Worm (Caenorhabditis elegans): ENCODE data around the gene C45B2.6.
A peak's percentile ranks its signal among the peaks of the same experiment; 100 is the strongest.

Gene C45B2.6

DNA sequence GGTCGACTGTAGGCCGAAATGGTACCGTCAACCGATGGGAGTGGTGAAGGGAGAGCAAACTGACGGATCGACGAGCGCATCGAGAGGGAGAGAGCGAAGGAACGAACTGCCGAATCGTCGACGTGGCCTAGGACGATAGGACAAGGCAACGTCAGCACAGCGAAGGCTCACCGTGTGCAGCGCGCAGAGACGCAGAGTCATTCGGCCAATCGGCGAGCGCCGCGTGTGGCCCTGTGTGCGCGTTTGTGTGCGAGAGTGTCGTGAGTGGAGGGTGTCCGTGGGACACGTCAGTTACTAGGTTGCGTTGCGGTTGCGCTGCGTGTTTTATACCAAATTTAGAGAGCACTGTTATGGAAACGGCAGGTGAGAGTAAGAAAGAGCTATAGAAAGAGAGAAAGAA lies 39.3 kb downstream of the C45B2.6 start, which contains the start of gene hsp-3 (continued):
- TF ChIP-seq nhr-11 (tag; optimal IDR thresholded peaks at IDR 0.05) (no peak), zag-1 (tag; optimal IDR thresholded peaks at IDR 0.05) (peak; percentile 80), sma-3 (GFP tag; optimal IDR thresholded peaks at IDR 0.05) (peak; percentile 98), ztf-1 (GFP tag; conservative IDR thresholded peaks at IDR 0.05) (no peak), ztf-11 (tag; optimal IDR thresholded peaks at IDR 0.05) (no peak), sma-9 (GFP tag; optimal IDR thresholded peaks at IDR 0.05) (peak; percentile 97), sma-9 (tag; optimal IDR thresholded peaks at IDR 0.05) (no peak), skn-1 (tag; optimal IDR thresholded peaks at IDR 0.05) (no peak), elt-1 (tag; optimal IDR thresholded peaks at IDR 0.05) (peak; percentile 50), nhr-12 (tag; optimal IDR thresholded peaks at IDR 0.05) (peak; percentile 9), F13H6.1 (tag; optimal IDR thresholded peaks at IDR 0.05) (peak; percentile 96), nhr-21 (tag; optimal IDR thresholded peaks at IDR 0.05) (peak; percentile 96), crh-2 (tag; optimal IDR thresholded peaks at IDR 0.05) (peak; percentile 100), alr-1 (tag; optimal IDR thresholded peaks at IDR 0.05) (no peak), lsy-2 (tag; optimal IDR thresholded peaks at IDR 0.05) (peak; percentile 92 to 96), unc-55 (GFP tag; optimal IDR thresholded peaks at IDR 0.05) (peak; percentile 98), fos-1 (tag; optimal IDR thresholded peaks at IDR 0.05) (peak; percentile 96), ZK546.5 (tag; optimal IDR thresholded peaks at IDR 0.05) (peak; percentile 24), unc-62 (GFP tag; optimal IDR thresholded peaks at IDR 0.05) (peak; percentile 47), lin-39 (tag; optimal IDR thresholded peaks at IDR 0.05) (no peak), peb-1 (tag; optimal IDR thresholded peaks at IDR 0.05) (no peak), ceh-82 (tag; optimal IDR thresholded peaks at IDR 0.05) (peak; percentile 78), lin-13 (GFP tag; optimal IDR thresholded peaks at IDR 0.05) (peak; percentile 93)

DNA sequence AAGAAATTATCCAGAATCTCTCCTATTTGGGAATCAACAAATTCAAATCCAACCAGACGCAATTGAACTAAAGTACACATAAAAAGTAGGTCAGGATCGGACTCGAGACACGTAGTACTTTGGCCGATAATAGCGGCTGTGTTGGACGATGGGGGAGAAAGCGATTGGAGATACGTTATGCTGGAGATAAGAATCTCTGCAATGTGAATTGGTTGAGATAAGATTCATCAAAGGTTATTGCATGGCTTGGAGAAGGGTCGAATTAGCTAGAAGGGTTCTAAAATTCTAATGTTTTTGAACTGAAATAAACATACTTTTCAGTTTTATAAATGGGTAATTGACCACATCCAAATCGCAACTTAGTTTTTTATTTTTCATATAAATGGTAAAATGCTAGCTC lies 39.9 kb downstream of the C45B2.6 start:
- TF ChIP-seq aly-2 (tag; optimal IDR thresholded peaks at IDR 0.05) (no peak), elt-1 (tag; optimal IDR thresholded peaks at IDR 0.05) (peak; percentile 95), blmp-1 (tag; optimal IDR thresholded peaks at IDR 0.05; ENCODE audit: insufficient read depth) (peak; percentile 71), sma-9 (GFP tag; optimal IDR thresholded peaks at IDR 0.05) (peak; percentile 82), sma-9 (tag; optimal IDR thresholded peaks at IDR 0.05) (no peak), snpc-4 (tag; optimal IDR thresholded peaks at IDR 0.05) (no peak), lsy-2 (tag; optimal IDR thresholded peaks at IDR 0.05) (no peak), sem-4 (tag; optimal IDR thresholded peaks at IDR 0.05) (peak; percentile 27), ceh-16 (tag; optimal IDR thresholded peaks at IDR 0.05) (peak; percentile 84)

DNA sequence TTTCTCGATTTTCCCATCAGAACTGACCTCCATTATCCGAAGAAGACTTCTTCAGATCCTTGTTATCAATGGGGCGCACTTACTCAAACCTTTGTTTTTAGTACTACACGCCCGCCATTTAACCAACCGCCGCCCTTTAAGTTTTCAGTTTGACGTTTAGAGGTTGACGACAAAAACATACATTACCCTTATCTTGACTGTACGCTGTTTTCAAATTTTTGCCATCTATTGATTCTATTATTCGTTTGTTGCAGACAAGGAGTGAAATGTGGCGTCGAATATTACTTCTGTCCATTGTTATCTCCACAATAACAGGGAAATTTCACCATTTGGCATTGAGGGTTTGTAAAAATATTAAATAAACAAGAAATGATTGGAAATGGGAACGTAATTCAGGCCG lies 40.4 kb downstream of the C45B2.6 start, which contains the start of gene C15H9.5:
TSS of gene C15H9.5 (plus strand) at position 255 of the 400 bp plus-strand sequence.
- no peak for TF ChIP-seq ztf-1 (GFP tag; conservative IDR thresholded peaks at IDR 0.05)
- no peak for TF ChIP-seq unc-39 (tag; optimal IDR thresholded peaks at IDR 0.05)
- no peak for TF ChIP-seq zag-1 (tag; optimal IDR thresholded peaks at IDR 0.05)
- TF ChIP-seq C34F6.9 (tag; optimal IDR thresholded peaks at IDR 0.05): peak; percentile 7
- TF ChIP-seq nhr-6 (tag; optimal IDR thresholded peaks at IDR 0.05): no peak
- peak; percentile 14 for TF ChIP-seq nhr-129 (tag; optimal IDR thresholded peaks at IDR 0.05)
- no peak for TF ChIP-seq R02D3.7 (tag; optimal IDR thresholded peaks at IDR 0.05)
- TF ChIP-seq mdl-1 (tag; optimal IDR thresholded peaks at IDR 0.05): no peak

DNA sequence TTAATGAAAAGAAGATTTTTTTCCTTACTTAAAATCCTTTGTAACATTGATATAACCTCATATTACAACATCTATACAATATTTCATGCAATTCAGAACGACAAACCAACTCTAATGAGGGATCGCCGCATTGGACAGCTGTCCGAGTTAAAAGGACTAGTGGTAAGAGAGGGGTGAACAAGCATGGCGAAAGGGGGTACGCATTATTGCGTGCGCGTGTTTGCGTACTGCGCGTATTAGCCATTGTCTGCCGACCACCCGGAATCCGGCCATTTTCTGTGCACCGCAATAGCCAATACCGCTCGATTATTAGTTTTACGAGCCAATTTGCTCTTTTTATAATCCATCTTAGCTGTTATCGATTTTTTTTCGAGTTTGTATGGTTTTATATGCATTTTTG lies 44.9 kb downstream of the C45B2.6 start, which contains the start of gene C15H9.4:
TSS of gene C15H9.4 (plus strand) at position 93 of the 400 bp plus-strand sequence.
- TF ChIP-seq egl-27 (tag; optimal IDR thresholded peaks at IDR 0.05) (peak; percentile 10), lin-11 (tag; optimal IDR thresholded peaks at IDR 0.05) (peak; percentile 1), sma-9 (GFP tag; optimal IDR thresholded peaks at IDR 0.05) (peak; percentile 45), sma-9 (tag; optimal IDR thresholded peaks at IDR 0.05) (no peak), snpc-4 (tag; optimal IDR thresholded peaks at IDR 0.05) (no peak), blmp-1 (tag; optimal IDR thresholded peaks at IDR 0.05; ENCODE audit: insufficient read depth) (no peak), nhr-10 (tag; optimal IDR thresholded peaks at IDR 0.05) (no peak), nhr-129 (tag; optimal IDR thresholded peaks at IDR 0.05) (peak; percentile 19), lin-13 (GFP tag; optimal IDR thresholded peaks at IDR 0.05) (peak; percentile 27), nhr-11 (tag; optimal IDR thresholded peaks at IDR 0.05) (no peak), lsy-2 (tag; optimal IDR thresholded peaks at IDR 0.05) (peak in 1 of 2 experiments; percentile 31), unc-55 (GFP tag; optimal IDR thresholded peaks at IDR 0.05) (peak; percentile 60), sma-3 (GFP tag; optimal IDR thresholded peaks at IDR 0.05) (peak; percentile 3), ceh-16 (tag; optimal IDR thresholded peaks at IDR 0.05) (no peak), nhr-23 (tag; optimal IDR thresholded peaks at IDR 0.05) (no peak), mab-5 (tag; optimal IDR thresholded peaks at IDR 0.05) (peak; percentile 3), mdl-1 (tag; optimal IDR thresholded peaks at IDR 0.05) (peak in 1 of 2 experiments; percentile 16), C34F6.9 (tag; optimal IDR thresholded peaks at IDR 0.05) (peak; percentile 56), F13H6.1 (tag; optimal IDR thresholded peaks at IDR 0.05) (peak; percentile 64)

All from whole organism, L2 larva.